Fruit fly (Drosophila melanogaster) whole organism, prepupa: Measurements from ENCODE around the gene Samuel.

Experiments used
- CG10669 ChIP-seq: fragments of 200-800 bp; sonication (Bioruptor generic); optimal IDR thresholded peaks from 3 replicates; lab custom pipeline; 2018; ENCODE audit warnings: missing biosample characterization, mild to moderate bottlenecking, missing genetic modification characterization, moderate library complexity
- CG6163 ChIP-seq: fragments of 200-800 bp; sonication (Bioruptor generic); IDR thresholded peaks from 3 replicates; pipeline ENCODE4 v1.3.6; 2022; ENCODE audit warnings: missing biosample characterization, missing genetic modification characterization
- Ets21C ChIP-seq: fragments of 200-800 bp; sonication (Bioruptor generic); optimal IDR thresholded peaks from 3 replicates; lab custom pipeline; 2016; ENCODE audit warnings: missing biosample characterization, missing genetic modification characterization
- Lpt ChIP-seq: fragments of 200-800 bp; sonication (Bioruptor generic); optimal IDR thresholded peaks from 3 replicates; lab custom pipeline; 2016; ENCODE audit warnings: missing biosample characterization, missing genetic modification characterization

dm6 chr2L:11023875-11024274, 42.9 kb downstream of the Samuel start:
- TF ChIP-seq CG10669, result no peak
- TF ChIP-seq CG6163 (GFP tag; lab: Robert Waterston, UW), result no peak
- no peak for TF ChIP-seq Lpt (GFP tag; lab: Kevin White, UChicago)
- TF ChIP-seq Ets21C (GFP tag; lab: Kevin White, UChicago), result no peak
